Worm (Caenorhabditis elegans) whole organism, L2 larva: ENCODE measurements around the gene T20B12.5.
A peak's percentile ranks its signal among the peaks of the same experiment; 100 is the strongest.

ENCODE experiments used
- C34F6.9 ChIP-seq: fragments of 150-350 bp; optimal IDR thresholded peaks from 2 replicates; lab custom pipeline; 2014; ENCODE audit warnings: missing biosample characterization, missing genetic modification characterization
- F13H6.1 ChIP-seq: sonication (generic microtip); optimal IDR thresholded peaks from 2 replicates; lab custom pipeline; 2016; ENCODE audit warnings: missing genetic modification characterization, missing compliant biosample characterization
- R02D3.7 ChIP-seq: fragments of 150-350 bp; optimal IDR thresholded peaks from 2 replicates; lab custom pipeline; 2014; ENCODE audit warnings: missing biosample characterization, missing genetic modification characterization
- Y55F3AM.14 ChIP-seq: fragments of 200-800 bp; sonication (Bioruptor generic); optimal IDR thresholded peaks from 2 replicates; lab custom pipeline; 2018; ENCODE audit warnings: mild to moderate bottlenecking, missing genetic modification characterization, missing compliant biosample characterization
- alr-1 ChIP-seq: fragments of 150-350 bp; optimal IDR thresholded peaks from 2 replicates; lab custom pipeline; 2014; ENCODE audit warnings: missing biosample characterization, missing genetic modification characterization
- aly-2 ChIP-seq: fragments of 150-350 bp; optimal IDR thresholded peaks from 2 replicates; lab custom pipeline; 2014; ENCODE audit warnings: missing biosample characterization, missing genetic modification characterization
- ama-1 ChIP-seq: fragments of 150-350 bp; optimal IDR thresholded peaks from 2 replicates; lab custom pipeline; 2018; ENCODE audit warnings: inconsistent platforms
- blmp-1 ChIP-seq: sonication (generic microtip); optimal IDR thresholded peaks from 2 replicates; lab custom pipeline; 2017; ENCODE audit warnings: missing genetic modification characterization, mild to moderate bottlenecking, missing compliant biosample characterization, antibody characterized with exemption, moderate library complexity; ENCODE audit not compliant: insufficient read depth
- ceh-16 ChIP-seq: fragments of 150-350 bp; optimal IDR thresholded peaks from 2 replicates; lab custom pipeline; 2014; ENCODE audit warnings: missing biosample characterization, missing genetic modification characterization
- ceh-82 ChIP-seq: fragments of 150-350 bp; optimal IDR thresholded peaks from 2 replicates; lab custom pipeline; 2014; ENCODE audit warnings: missing biosample characterization, missing genetic modification characterization
- crh-2 ChIP-seq: sonication (generic microtip); optimal IDR thresholded peaks from 2 replicates; lab custom pipeline; 2017; ENCODE audit warnings: missing biosample characterization, missing genetic modification characterization
- dmd-4 ChIP-seq: sonication (generic microtip); optimal IDR thresholded peaks from 2 replicates; lab custom pipeline; 2017; ENCODE audit warnings: missing biosample characterization, missing genetic modification characterization
- elt-1 ChIP-seq: fragments of 150-350 bp; optimal IDR thresholded peaks from 2 replicates; lab custom pipeline; 2014; ENCODE audit warnings: missing biosample characterization, missing genetic modification characterization
- elt-3 ChIP-seq: sonication (generic microtip); optimal IDR thresholded peaks from 2 replicates; lab custom pipeline; 2017; ENCODE audit warnings: missing biosample characterization, missing genetic modification characterization
- fos-1 ChIP-seq: fragments of 150-350 bp; optimal IDR thresholded peaks from 2 replicates; lab custom pipeline; 2014; ENCODE audit warnings: missing biosample characterization, missing genetic modification characterization
- lin-11 ChIP-seq: fragments of 150-350 bp; sonication (generic microtip); optimal IDR thresholded peaks from 2 replicates; lab custom pipeline; 2014; ENCODE audit warnings: missing biosample characterization, missing genetic modification characterization, inconsistent platforms, mixed read lengths
- lin-13 ChIP-seq: fragments of 150-350 bp; optimal IDR thresholded peaks from 2 replicates; lab custom pipeline; 2014; ENCODE audit warnings: missing biosample characterization, missing genetic modification reagents, missing genetic modification characterization
- lin-39 ChIP-seq: fragments of 150-350 bp; optimal IDR thresholded peaks from 2 replicates; lab custom pipeline; 2014; ENCODE audit warnings: missing biosample characterization, missing genetic modification reagents, missing genetic modification characterization
- lsy-2 ChIP-seq, 2 experiments: fragments of 150-350 bp in 1 of 2; sonication (generic microtip) in 1 of 2; optimal IDR thresholded peaks; 2 replicates each; lab custom pipeline; 2014 to 2017; ENCODE audit warnings: missing biosample characterization in 2 of 2, missing genetic modification characterization in 2 of 2
- mab-5 ChIP-seq: fragments of 150-350 bp; optimal IDR thresholded peaks from 2 replicates; lab custom pipeline; 2014; ENCODE audit warnings: missing biosample characterization, missing genetic modification characterization
- mbf-1 ChIP-seq: sonication (generic microtip); optimal IDR thresholded peaks from 2 replicates; lab custom pipeline; 2017; ENCODE audit warnings: missing biosample characterization, missing genetic modification characterization
- mdl-1 ChIP-seq, 2 experiments: fragments of 150-350 bp in 1 of 2; sonication (generic microtip) in 1 of 2; optimal IDR thresholded peaks; 2 replicates each; lab custom pipeline; 2017; ENCODE audit warnings: missing biosample characterization in 2 of 2, missing genetic modification characterization in 2 of 2
- nhr-10 ChIP-seq: sonication (generic microtip); optimal IDR thresholded peaks from 2 replicates; lab custom pipeline; 2017; ENCODE audit warnings: missing biosample characterization, missing genetic modification characterization
- nhr-11 ChIP-seq: fragments of 150-350 bp; optimal IDR thresholded peaks from 2 replicates; lab custom pipeline; 2014; ENCODE audit warnings: missing biosample characterization, missing genetic modification characterization
- nhr-129 ChIP-seq: fragments of 150-350 bp; optimal IDR thresholded peaks from 2 replicates; lab custom pipeline; 2014; ENCODE audit warnings: missing biosample characterization, missing genetic modification characterization
- nhr-21 ChIP-seq: fragments of 150-350 bp; optimal IDR thresholded peaks from 2 replicates; lab custom pipeline; 2014; ENCODE audit warnings: missing biosample characterization, missing genetic modification characterization
- nhr-237 ChIP-seq: fragments of 150-350 bp; optimal IDR thresholded peaks from 2 replicates; lab custom pipeline; 2014; ENCODE audit warnings: missing biosample characterization, missing genetic modification characterization
- nhr-25 ChIP-seq: fragments of 150-350 bp; sonication (generic microtip); optimal IDR thresholded peaks from 3 replicates; lab custom pipeline; 2014; ENCODE audit warnings: missing biosample characterization, missing genetic modification characterization
- nhr-6 ChIP-seq: fragments of 150-350 bp; optimal IDR thresholded peaks from 2 replicates; lab custom pipeline; 2014; ENCODE audit warnings: missing biosample characterization, missing genetic modification characterization
- nhr-77 ChIP-seq: fragments of 150-350 bp; optimal IDR thresholded peaks from 2 replicates; lab custom pipeline; 2014; ENCODE audit warnings: missing biosample characterization, missing genetic modification characterization
- sem-4 ChIP-seq: fragments of 150-350 bp; optimal IDR thresholded peaks from 2 replicates; lab custom pipeline; 2014; ENCODE audit warnings: missing biosample characterization, missing genetic modification reagents, missing genetic modification characterization
- skn-1 ChIP-seq: sonication (generic microtip); optimal IDR thresholded peaks from 2 replicates; lab custom pipeline; 2017; ENCODE audit warnings: missing biosample characterization, missing genetic modification characterization
- sma-3 ChIP-seq: sonication (generic microtip); optimal IDR thresholded peaks from 2 replicates; lab custom pipeline; 2016; ENCODE audit warnings: missing genetic modification reagents, missing genetic modification characterization, missing compliant biosample characterization
- sma-9 ChIP-seq, 2 experiments: fragments of 150-350 bp in 1 of 2; sonication (generic microtip) in 1 of 2; optimal IDR thresholded peaks; 2 replicates each; lab custom pipeline; 2014 to 2016; ENCODE audit warnings: missing genetic modification characterization in 2 of 2, mild to moderate bottlenecking in 1 of 2, missing biosample characterization in 1 of 2, missing compliant biosample characterization in 1 of 2, missing genetic modification reagents in 1 of 2, moderate library complexity in 1 of 2
- unc-39 ChIP-seq: fragments of 150-350 bp; optimal IDR thresholded peaks from 2 replicates; lab custom pipeline; 2014; ENCODE audit warnings: missing biosample characterization, missing genetic modification characterization
- unc-55 ChIP-seq: fragments of 150-350 bp; sonication (generic microtip); optimal IDR thresholded peaks from 3 replicates; lab custom pipeline; 2014; ENCODE audit warnings: missing biosample characterization, missing genetic modification reagents, missing genetic modification characterization
- unc-62 ChIP-seq: fragments of 150-350 bp; optimal IDR thresholded peaks from 2 replicates; lab custom pipeline; 2014; ENCODE audit warnings: missing biosample characterization, missing genetic modification reagents, missing genetic modification characterization
- ztf-1 ChIP-seq: fragments of 200-800 bp; sonication (Bioruptor generic); conservative IDR thresholded peaks from 2 replicates; pipeline ENCODE4 v1.3.6; 2022; ENCODE audit warnings: missing genetic modification characterization, missing compliant biosample characterization
- ztf-4 ChIP-seq: fragments of 150-350 bp; optimal IDR thresholded peaks from 2 replicates; lab custom pipeline; 2014; ENCODE audit warnings: missing biosample characterization, missing genetic modification characterization

T20B12.5 gene

ce11 chrIII:7358627-7359026 lies 8.3 kb downstream of the T20B12.5 start:
- TF ChIP-seq nhr-129, result peak; percentile 96
- no peak for TF ChIP-seq aly-2

ce11 chrIII:7357356-7357755 lies 9.6 kb downstream of the T20B12.5 start, which contains the start of gene F08F8.10:
Gene F08F8.10 (minus strand): TSS chrIII:7357393.
- TF ChIP-seq F13H6.1 (peak; percentile 0), R02D3.7 (tag; lab: Kevin White, UChicago) (no peak), ceh-16 (tag; lab: Kevin White, UChicago) (no peak), Y55F3AM.14 (GFP tag; lab: Kevin White, UChicago) (no peak), ceh-82 (tag; lab: Kevin White, UChicago) (no peak), unc-55 (GFP tag; lab: Kevin White, UChicago) (peak; percentile 57), dmd-4 (tag; lab: Kevin White, UChicago) (no peak), lsy-2 (tag; optimal IDR thresholded peaks at IDR 0.05; lab: Kevin White, UChicago) (peak in 1 of 2 experiments; percentile 62), aly-2 (no peak), mab-5 (no peak), nhr-129 (peak; percentile 45), sma-9 (GFP tag; optimal IDR thresholded peaks at IDR 0.05; lab: Kevin White, UChicago) (peak; percentile 46), sma-9 (tag; optimal IDR thresholded peaks at IDR 0.05; lab: Kevin White, UChicago) (no peak), ztf-1 (GFP tag; lab: Robert Waterston, UW) (no peak), lin-39 (tag; lab: Kevin White, UChicago) (no peak), ama-1 (no peak), lin-13 (GFP tag; lab: Kevin White, UChicago) (no peak), ztf-4 (tag; lab: Kevin White, UChicago) (no peak), alr-1 (tag; lab: Kevin White, UChicago) (no peak), mbf-1 (tag; lab: Kevin White, UChicago) (no peak), C34F6.9 (tag; lab: Kevin White, UChicago) (peak; percentile 83), nhr-21 (tag; lab: Kevin White, UChicago) (no peak), nhr-25 (tag; lab: Kevin White, UChicago) (peak; percentile 38), unc-39 (tag; lab: Kevin White, UChicago) (no peak), nhr-6 (tag; lab: Kevin White, UChicago) (no peak), nhr-10 (tag; lab: Kevin White, UChicago) (no peak), nhr-77 (tag; lab: Kevin White, UChicago) (no peak), lin-11 (tag; lab: Kevin White, UChicago) (no peak), skn-1 (tag; lab: Kevin White, UChicago) (no peak), elt-1 (tag; lab: Kevin White, UChicago) (no peak), crh-2 (peak; percentile 44), blmp-1 (tag; lab: Kevin White, UChicago) (no peak), mdl-1 (tag; optimal IDR thresholded peaks at IDR 0.05; lab: Kevin White, UChicago) (no peak)

ce11 chrIII:7353871-7354270 lies 13.0 kb downstream of the T20B12.5 start, which contains the start of gene F08F8.9:
Gene F08F8.9 (minus strand): TSS chrIII:7353971.
- TF ChIP-seq unc-62 (no peak), R02D3.7 (tag; lab: Kevin White, UChicago) (no peak), crh-2 (peak; percentile 8), Y55F3AM.14 (GFP tag; lab: Kevin White, UChicago) (no peak)
- TF ChIP-seq, all 48 proteins: peak for 1

- TF ChIP-seq ztf-1 (GFP tag; lab: Robert Waterston, UW), result no peak
Measured at ce11 chrIII:7349075-7349474, 17.8 kb downstream of the T20B12.5 start, which contains the start of gene gos-28. Gene gos-28 (minus strand): TSS chrIII:7349175.

ce11 chrIII:7347049-7347448 lies 19.9 kb downstream of the T20B12.5 start, which contains the start of gene F08F8.7:
Gene F08F8.7 (minus strand): TSS chrIII:7347149.
- TF ChIP-seq unc-55 (GFP tag; lab: Kevin White, UChicago) (no peak), Y55F3AM.14 (GFP tag; lab: Kevin White, UChicago) (no peak), ztf-4 (tag; lab: Kevin White, UChicago) (no peak), nhr-237 (tag; lab: Kevin White, UChicago) (no peak), unc-62 (no peak), nhr-25 (tag; lab: Kevin White, UChicago) (no peak), blmp-1 (tag; lab: Kevin White, UChicago) (no peak), nhr-11 (tag; lab: Kevin White, UChicago) (no peak), nhr-6 (tag; lab: Kevin White, UChicago) (no peak), sem-4 (tag; lab: Kevin White, UChicago) (no peak), mbf-1 (tag; lab: Kevin White, UChicago) (no peak), elt-3 (tag; lab: Kevin White, UChicago) (no peak), nhr-77 (tag; lab: Kevin White, UChicago) (no peak), fos-1 (tag; lab: Kevin White, UChicago) (no peak), elt-1 (tag; lab: Kevin White, UChicago) (no peak), ceh-82 (tag; lab: Kevin White, UChicago) (no peak), sma-3 (GFP tag; lab: Kevin White, UChicago) (no peak), nhr-129 (no peak)
